Fruit fly (Drosophila melanogaster) Kc167 (cell line): ENCODE data around the gene Adat1.

ENCODE experiments used
- Myc ChIP-seq: fragments of >200 bp; optimal IDR thresholded peaks from 2 replicates; lab custom pipeline; 2017; ENCODE audit warnings: missing external identifiers
- Sin3A ChIP-seq: fragments of >200 bp; optimal IDR thresholded peaks from 2 replicates; lab custom pipeline; 2018; ENCODE audit warnings: missing external identifiers
- h ChIP-seq: fragments of >200 bp; optimal IDR thresholded peaks from 3 replicates; lab custom pipeline; 2018; ENCODE audit warnings: missing external identifiers
- insv ChIP-seq: fragments of >200 bp; optimal IDR thresholded peaks from 3 replicates; lab custom pipeline; 2018; ENCODE audit warnings: missing external identifiers
- psq ChIP-seq: fragments of >200 bp; optimal IDR thresholded peaks from 2 replicates; lab custom pipeline; 2017; ENCODE audit warnings: missing external identifiers
- ttk ChIP-seq: sonication (Bioruptor generic); optimal IDR thresholded peaks from 2 replicates; lab custom pipeline; 2017; ENCODE audit warnings: missing external identifiers

Gene Adat1

DNA sequence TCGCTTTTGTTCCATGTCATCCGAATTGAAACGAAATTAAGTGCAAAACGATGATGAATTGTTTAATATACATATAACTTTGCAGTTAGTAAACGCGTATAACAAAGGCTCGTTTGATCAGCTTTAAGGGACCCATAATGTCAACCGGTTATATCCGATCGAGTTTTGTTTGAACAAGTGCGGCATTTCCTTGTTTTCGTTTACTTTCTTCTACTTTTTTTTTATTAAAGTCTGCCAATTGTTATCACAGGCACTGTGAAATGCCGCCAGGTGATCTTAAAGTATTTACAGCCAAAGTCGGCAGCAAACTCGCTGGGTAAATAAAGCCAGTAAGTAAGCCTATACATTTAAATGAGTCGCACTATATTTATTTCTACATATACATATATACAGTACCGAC, 4.2 kb downstream of the Adat1 start:
- TF ChIP-seq ttk (lab: Kevin White, UChicago) (no peak), h (lab: Kevin White, UChicago) (no peak), Myc (lab: Kevin White, UChicago) (no peak), Sin3A (no peak), insv (lab: Kevin White, UChicago) (no peak), psq (lab: Kevin White, UChicago) (no peak)

DNA sequence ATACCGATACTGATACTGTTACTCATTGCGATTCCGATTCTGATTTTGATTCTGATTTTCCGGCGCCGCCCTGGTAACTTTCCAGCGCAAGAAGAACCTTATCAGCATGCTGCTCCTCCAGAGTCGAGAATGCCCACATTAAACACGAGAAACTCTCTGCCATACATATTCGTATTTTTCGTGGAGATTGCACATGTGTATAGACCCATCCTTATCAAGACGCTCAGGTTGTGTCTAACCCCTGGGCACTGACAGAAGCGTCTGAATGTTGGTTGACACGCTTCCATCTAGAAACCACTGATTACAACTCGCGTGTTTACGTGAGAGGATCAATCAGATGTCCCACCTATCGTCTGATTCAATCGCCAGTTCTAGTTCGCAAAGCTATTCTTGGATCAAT, 6.1 kb downstream of the Adat1 start:
- TF ChIP-seq h (lab: Kevin White, UChicago) = no peak
- no peak for TF ChIP-seq ttk (lab: Kevin White, UChicago)
- no peak for TF ChIP-seq psq (lab: Kevin White, UChicago)
- no peak for TF ChIP-seq insv (lab: Kevin White, UChicago)
- TF ChIP-seq Myc (lab: Kevin White, UChicago) = no peak
- TF ChIP-seq Sin3A = no peak

DNA sequence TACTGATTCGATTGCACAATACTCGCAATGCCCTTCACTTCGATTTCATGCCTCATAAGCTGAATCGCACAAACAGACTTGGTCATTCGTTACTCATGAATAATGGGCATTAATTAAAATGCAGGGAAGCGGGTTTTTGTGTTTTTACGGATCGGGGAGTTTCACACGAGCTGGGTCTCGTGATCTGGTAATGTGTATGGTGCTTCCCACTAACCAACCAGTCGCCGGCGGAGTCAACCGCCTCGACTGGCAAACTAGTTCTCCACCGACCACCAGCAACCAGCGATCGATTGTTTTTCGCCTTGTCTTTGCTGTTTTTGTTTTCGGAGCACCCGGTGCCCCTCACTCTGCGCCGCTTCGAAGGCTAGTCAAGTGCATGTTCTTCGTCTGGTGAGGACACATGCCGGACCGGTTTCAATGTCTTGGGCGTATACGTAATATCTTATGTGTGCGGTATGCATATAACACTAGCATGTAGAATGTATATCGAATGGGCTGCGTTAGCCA, 6.7 kb downstream of the Adat1 start:
- TF ChIP-seq psq (lab: Kevin White, UChicago) (no peak), insv (lab: Kevin White, UChicago) (no peak), h (lab: Kevin White, UChicago) (no peak), Sin3A (no peak), ttk (lab: Kevin White, UChicago) (no peak), Myc (lab: Kevin White, UChicago) (no peak)

DNA sequence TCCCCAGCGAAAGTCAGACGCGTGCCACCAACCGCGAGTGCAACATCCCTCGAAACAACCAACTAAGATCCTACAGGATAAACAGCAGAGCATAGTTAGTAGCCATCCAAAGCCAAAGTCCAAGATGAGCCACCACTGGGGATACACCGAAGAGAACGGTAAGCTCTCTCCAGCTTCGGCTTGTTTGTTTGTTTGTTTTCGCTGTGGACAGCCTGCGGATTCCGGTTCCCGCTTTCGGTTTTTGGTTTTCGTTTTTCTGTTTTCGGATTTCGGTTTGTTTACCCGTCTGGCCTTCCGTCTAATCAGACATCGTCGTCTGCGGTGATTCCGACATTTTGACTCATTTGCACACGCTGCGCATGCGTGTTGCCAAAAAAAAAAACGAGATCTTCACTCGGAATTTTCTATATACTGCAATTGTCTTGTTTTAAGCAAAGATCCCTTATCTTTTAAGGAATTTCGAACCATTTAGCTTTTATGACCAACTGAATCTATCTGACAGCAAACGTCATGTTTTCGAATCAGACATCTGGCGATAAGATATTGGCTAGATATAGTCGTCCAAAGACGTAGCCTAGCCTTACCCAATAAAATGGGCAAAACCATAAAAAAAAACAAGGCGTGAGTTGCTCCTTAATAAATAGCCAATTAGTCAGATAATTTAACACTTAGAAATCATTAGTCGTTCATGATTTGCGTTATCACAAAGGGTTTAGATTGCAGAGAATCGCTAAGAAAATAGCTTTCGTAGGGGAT, 7.3 kb downstream of the Adat1 start:
- TF ChIP-seq Myc (lab: Kevin White, UChicago) = no peak
- no peak for TF ChIP-seq ttk (lab: Kevin White, UChicago)
- no peak for TF ChIP-seq h (lab: Kevin White, UChicago)

DNA sequence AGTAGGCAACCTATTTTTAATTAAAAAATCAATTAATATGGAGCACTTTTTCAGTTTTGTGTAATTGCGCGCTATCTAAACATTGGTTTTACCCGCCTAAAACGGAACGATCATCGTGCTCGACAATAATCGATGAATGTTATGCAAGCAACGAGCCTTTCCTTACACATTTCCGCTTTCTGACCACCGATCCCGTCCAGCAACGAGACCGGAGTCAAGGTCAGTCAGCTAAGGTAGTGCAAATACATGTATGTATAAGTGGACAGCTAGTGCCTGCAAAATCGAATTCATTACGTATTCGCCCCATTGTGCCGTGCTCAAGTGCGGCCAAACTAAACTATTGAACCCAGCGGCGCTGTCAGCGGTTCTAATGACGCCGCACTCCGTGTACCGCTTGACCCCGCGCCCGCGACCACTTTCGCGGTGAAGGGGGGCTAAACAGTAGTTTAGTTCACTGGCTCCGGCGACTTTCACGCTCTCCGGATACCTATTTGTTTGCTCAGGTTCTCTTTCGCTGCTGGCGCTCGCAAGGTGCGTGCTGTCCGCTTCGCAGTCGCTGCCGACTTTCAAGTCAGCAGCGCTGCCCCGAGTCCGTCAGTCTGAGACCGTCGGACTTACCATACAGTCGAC, 8.1 kb downstream of the Adat1 start, which contains the start of gene CAH1:
TSS of gene CAH1 (plus strand) at position 595 of the 630 bp plus-strand sequence.
- TF ChIP-seq h (lab: Kevin White, UChicago) = no peak
- no peak for TF ChIP-seq Myc (lab: Kevin White, UChicago)
- no peak for TF ChIP-seq insv (lab: Kevin White, UChicago)
- TF ChIP-seq ttk (lab: Kevin White, UChicago) = no peak
- no peak for TF ChIP-seq Sin3A
- TF ChIP-seq psq (lab: Kevin White, UChicago) = no peak

DNA sequence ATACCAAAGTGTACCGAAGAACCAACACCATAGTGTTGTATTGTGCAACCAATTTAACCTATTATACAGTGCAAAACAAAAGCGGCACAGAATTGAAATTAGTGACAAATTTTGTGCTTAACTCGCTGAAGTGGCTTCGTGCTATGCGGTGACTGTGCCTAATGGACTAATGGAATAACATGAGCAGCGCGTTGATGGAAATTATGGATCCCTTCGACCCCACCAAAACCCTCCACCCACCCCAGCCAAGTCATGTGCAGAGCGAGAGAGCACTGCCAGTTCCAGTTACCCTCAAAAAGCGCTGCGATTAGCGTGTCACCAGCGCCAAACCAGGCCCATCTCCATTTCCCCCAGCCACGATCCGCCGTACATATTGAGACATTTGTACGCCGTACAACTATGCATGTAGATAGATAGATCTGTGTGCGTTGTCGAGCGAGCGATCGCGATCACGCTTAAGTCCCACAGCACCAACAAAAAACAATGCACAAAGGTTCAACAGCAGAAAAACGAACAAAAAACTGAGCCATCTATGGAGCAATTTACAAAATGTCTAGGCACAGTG, 9.1 kb downstream of the Adat1 start:
- TF ChIP-seq ttk (lab: Kevin White, UChicago) (no peak), insv (lab: Kevin White, UChicago) (no peak), Sin3A (no peak), psq (lab: Kevin White, UChicago) (no peak), Myc (lab: Kevin White, UChicago) (no peak), h (lab: Kevin White, UChicago) (no peak)

DNA sequence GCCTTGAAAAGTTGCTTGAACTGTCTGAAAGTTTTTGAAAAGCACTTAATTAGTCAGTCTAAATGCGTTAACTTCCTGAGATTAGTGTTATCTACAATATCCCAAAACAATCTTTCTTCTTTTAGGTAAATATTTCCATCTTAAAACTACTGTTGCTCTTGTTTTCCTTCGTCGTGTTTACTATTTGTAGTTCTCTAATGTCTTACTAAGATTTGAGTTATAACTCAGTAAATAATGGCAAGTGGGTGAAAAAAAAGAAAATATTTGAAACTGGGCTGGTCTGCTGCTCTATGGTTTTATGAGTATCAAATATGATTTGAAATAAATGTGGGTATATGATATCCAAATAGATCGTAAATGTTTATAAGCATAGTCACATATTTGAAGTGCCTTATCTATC, 10.1 kb downstream of the Adat1 start:
- TF ChIP-seq Myc (lab: Kevin White, UChicago) = no peak

DNA sequence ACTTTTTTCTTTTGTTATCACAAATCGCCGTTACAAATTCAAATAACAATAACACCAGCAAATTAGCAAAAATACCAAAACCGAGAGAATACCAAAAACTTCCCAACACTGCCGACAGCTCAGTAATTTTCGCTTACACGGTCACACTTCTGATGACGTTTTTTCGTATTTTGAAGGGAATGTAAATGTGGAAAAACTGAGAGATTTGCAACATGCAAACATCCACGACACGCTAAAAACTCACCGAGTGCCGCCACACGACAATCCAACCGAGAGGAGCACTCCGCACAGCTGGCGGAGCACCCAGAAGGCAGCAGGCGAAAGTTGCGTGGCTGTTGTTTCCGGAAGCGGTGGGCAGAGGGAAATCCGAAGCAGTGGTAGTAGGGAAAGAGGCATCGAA, 17.9 kb downstream of the Adat1 start, which contains the start of gene Sec71:
TSS of gene Sec71 (plus strand) at position 117 of the 400 bp plus-strand sequence.
- TF ChIP-seq ttk (lab: Kevin White, UChicago) (no peak), Sin3A (no peak), h (lab: Kevin White, UChicago) (no peak), psq (lab: Kevin White, UChicago) (no peak), insv (lab: Kevin White, UChicago) (no peak), Myc (lab: Kevin White, UChicago) (no peak)

DNA sequence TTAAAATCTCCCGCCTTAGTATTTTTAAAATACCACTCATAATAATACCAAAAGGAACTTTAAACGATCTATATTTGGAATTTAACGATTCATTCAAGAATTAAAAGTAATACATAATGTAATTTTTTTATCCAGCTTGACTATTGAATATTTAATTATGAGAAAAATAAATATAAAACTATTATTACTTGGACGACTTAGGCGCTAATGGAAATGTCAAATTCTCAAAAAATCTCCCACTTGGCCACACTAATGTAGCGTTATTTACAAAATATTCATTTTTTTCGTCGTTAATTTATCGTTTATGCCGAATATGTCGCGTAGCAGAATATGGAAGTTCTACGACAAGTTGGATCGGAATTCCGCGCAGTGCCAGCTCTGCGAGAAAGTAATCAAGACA, 20.6 kb downstream of the Adat1 start, which contains the start of gene CG16863:
TSS of gene CG16863 (plus strand) at position 245 of the 400 bp plus-strand sequence.
- TF ChIP-seq h (lab: Kevin White, UChicago) (no peak), ttk (lab: Kevin White, UChicago) (no peak), psq (lab: Kevin White, UChicago) (no peak), Myc (lab: Kevin White, UChicago) (no peak), Sin3A (no peak), insv (lab: Kevin White, UChicago) (no peak)

DNA sequence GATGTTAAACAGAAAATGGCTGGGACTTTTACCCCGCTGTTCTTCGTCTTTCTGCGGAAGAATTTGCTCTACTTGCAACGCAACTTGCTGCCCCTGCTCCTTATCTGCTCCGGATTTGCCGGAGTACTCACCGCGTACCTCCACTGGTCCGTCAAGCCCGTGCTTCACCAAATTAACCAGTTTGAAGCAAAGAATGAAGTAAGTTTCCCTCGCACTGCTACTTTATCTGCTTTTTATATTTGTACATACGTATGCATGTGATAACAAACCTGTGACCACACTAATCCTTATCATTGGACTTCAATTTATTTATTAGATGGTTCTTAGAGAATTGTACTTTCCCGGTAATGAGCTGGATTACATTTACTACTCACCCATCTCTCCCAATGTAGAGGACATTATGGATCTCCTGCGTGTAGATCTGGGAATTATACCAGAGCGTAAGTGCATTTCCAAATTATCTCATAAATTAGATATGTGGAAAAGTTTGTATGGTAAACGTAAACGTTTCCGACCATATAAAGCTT, 27.1 kb downstream of the Adat1 start, which contains the start of gene CG16890:
TSS of gene CG16890 (minus strand) at position 184 of the 527 bp plus-strand sequence.
- no peak for TF ChIP-seq h (lab: Kevin White, UChicago)
- TF ChIP-seq Sin3A = no peak
- TF ChIP-seq Myc (lab: Kevin White, UChicago) = no peak

DNA sequence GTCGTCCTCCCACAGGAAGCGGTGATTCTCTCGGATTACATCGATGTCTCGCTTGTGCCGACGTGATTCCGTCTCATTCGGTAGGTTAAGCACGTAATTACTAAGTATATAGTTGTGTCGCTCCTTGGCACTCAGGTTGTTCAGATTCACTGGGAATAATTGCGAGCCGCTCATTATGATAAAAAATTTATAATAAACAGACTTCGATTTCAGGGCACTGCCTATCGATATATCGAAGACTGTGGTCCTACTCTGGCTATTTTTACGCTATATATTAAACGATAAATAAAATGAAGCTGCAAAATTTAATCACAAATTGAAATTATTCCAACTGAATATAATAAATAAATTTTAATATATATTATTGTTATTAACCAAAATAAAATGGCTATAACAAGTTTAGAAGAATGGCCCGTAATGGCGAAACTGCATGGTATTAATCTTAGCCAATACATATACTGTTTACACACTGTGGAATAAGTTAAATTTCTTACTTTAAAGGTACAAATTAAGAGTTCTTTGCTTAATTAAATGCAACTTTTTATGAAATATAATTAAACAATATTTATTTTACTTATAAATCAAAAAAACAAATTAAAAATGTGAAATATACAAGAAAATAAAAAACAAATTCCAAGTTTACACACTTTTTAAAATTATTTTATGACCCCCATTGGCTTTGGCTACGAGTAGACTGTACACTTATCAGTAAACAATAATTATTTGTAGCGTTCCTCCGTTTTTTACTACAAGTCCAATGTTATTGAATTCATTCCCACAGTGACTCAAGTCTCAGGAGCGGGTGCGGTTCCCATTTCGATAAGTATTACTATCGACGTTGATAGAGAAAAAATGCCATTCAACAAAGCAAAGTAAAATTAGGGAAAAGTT, 27.8 kb downstream of the Adat1 start, which contains the start of gene Eato:
TSS of gene Eato (plus strand) at position 821 of the 891 bp plus-strand sequence.
- TF ChIP-seq Sin3A = no peak
- no peak for TF ChIP-seq ttk (lab: Kevin White, UChicago)
- TF ChIP-seq insv (lab: Kevin White, UChicago) = no peak
- TF ChIP-seq Myc (lab: Kevin White, UChicago) = no peak
- TF ChIP-seq psq (lab: Kevin White, UChicago) = no peak
